In the genomic region with DNA sequence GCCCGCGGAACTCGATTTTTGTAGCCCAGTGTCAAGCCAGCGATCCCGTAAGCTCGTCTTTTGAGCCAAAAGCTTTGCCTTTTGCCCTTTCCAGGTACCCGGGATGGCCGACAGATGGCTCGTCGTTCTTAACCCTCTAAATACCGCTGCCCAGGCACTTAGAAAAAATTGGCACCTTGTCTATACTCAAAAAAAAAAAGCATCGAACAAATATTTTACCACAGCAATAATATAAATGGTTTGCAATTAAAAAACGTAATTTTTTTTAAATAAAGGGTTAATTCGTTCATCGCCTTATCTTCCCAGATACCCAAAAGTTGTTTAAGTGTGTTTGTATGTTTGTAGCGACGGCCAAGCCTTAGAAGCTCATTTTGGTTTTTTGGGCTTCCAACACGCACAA, we compare ENCODE assay signal across 4 fruit fly cellular contexts.
TF ChIP-seq lines count a peak whose summit lies in the region.

No protein-coding gene starts in this region.

- TF ChIP-seq CTCF in S2 (optimal IDR thresholded peaks at IDR 0.05; lab: Kevin White, UChicago), result peak; percentile 37 to 46
- peak; percentile 75 for TF ChIP-seq CTCF in whole organism, embryonic (GFP tag; optimal IDR thresholded peaks at IDR 0.05; lab: Kevin White, UChicago)

TF ChIP-seq in whole organism, embryonic, 481 proteins besides CTCF, POLR2A, EP300 and RAD21 (continues in another document):
- no peak for TF ChIP-seq tap (tag; optimal IDR thresholded peaks at IDR 0.05; lab: Kevin White, UChicago)
- TF ChIP-seq Atf-2 (GFP tag; optimal IDR thresholded peaks at IDR 0.05; lab: Kevin White, UChicago), result peak; percentile 18
- TF ChIP-seq CG12299 (tag; optimal IDR thresholded peaks at IDR 0.05; lab: Kevin White, UChicago), result no peak
- TF ChIP-seq CG11723 (GFP tag; optimal IDR thresholded peaks at IDR 0.05; lab: Kevin White, UChicago), result no peak
- peak; percentile 48; the same call in 1 of the 2 replicates for TF ChIP-seq CG4730 (GFP tag; IDR thresholded peaks at IDR 0.05; lab: Robert Waterston, UW)
- no peak for TF ChIP-seq CG9817 (tag; optimal IDR thresholded peaks at IDR 0.05; lab: Kevin White, UChicago)
- peak; percentile 55; the same call in 1 of the 3 replicates for TF ChIP-seq Optix (GFP tag; IDR thresholded peaks at IDR 0.05; lab: Robert Waterston, UW)
- no peak for TF ChIP-seq klu (GFP tag; IDR thresholded peaks at IDR 0.05; lab: Robert Waterston, UW)
- peak; percentile 26 for TF ChIP-seq tin (GFP tag; optimal IDR thresholded peaks at IDR 0.05; lab: Kevin White, UChicago)
- TF ChIP-seq az2 (GFP tag; optimal IDR thresholded peaks at IDR 0.05; lab: Kevin White, UChicago), result peak; percentile 14
- 0 out of 2 replicates have a peak, but pooled peaks have one; percentile 20 for TF ChIP-seq ap (GFP tag; IDR thresholded peaks at IDR 0.05; lab: Robert Waterston, UW)
- TF ChIP-seq CG4854 (GFP tag; optimal IDR thresholded peaks at IDR 0.05; lab: Kevin White, UChicago), result peak; percentile 1
- TF ChIP-seq Bteb2 (GFP tag; optimal IDR thresholded peaks at IDR 0.05; lab: Kevin White, UChicago), result peak; percentile 25
- peak; percentile 21 for TF ChIP-seq CG9727 (GFP tag; optimal IDR thresholded peaks at IDR 0.05; lab: Kevin White, UChicago)
- 0 out of 2 replicates have a peak, but pooled peaks have one; percentile 9 for TF ChIP-seq chm (GFP tag; IDR thresholded peaks at IDR 0.05; lab: Robert Waterston, UW)
- peak; percentile 35; the same call in 1 of the 2 replicates for TF ChIP-seq CG6689 (GFP tag; IDR thresholded peaks at IDR 0.05; lab: Robert Waterston, UW)
- TF ChIP-seq lbe (GFP tag; optimal IDR thresholded peaks at IDR 0.05; lab: Kevin White, UChicago), result no peak
- TF ChIP-seq Oaz (GFP tag; IDR thresholded peaks at IDR 0.05; lab: Robert Waterston, UW), result no peak
- TF ChIP-seq CG8388 (GFP tag; optimal IDR thresholded peaks at IDR 0.05; lab: Kevin White, UChicago), result peak; percentile 30
- TF ChIP-seq Fer3 (tag; optimal IDR thresholded peaks at IDR 0.05; lab: Kevin White, UChicago), result peak; percentile 29
- TF ChIP-seq CG5180 (GFP tag; optimal IDR thresholded peaks at IDR 0.05; lab: Kevin White, UChicago), result no peak
- 0 out of 2 replicates have a peak, but pooled peaks have one; percentile 14 for TF ChIP-seq CG11696 (GFP tag; IDR thresholded peaks at IDR 0.05; lab: Robert Waterston, UW)
- TF ChIP-seq Ets97D (GFP tag; optimal IDR thresholded peaks at IDR 0.05; lab: Kevin White, UChicago), result no peak
- TF ChIP-seq CG34224 (GFP tag; IDR thresholded peaks at IDR 0.05; lab: Robert Waterston, UW; ENCODE audit: partially characterized antibody), result no peak
- TF ChIP-seq kah (GFP tag; optimal IDR thresholded peaks at IDR 0.05; lab: Kevin White, UChicago), result no peak
- peak; percentile 56 for TF ChIP-seq esg (GFP tag; conservative IDR thresholded peaks at IDR 0.05; lab: Robert Waterston, UW)
- 0 out of 3 replicates have a peak, but pooled peaks have one; percentile 33 for TF ChIP-seq H15 (GFP tag; IDR thresholded peaks at IDR 0.05; lab: Robert Waterston, UW)

TF ChIP-seq in whole organism, prepupa, 60 proteins besides CTCF, POLR2A, EP300 and RAD21:
- TF ChIP-seq fkh (GFP tag; optimal IDR thresholded peaks at IDR 0.05; lab: Kevin White, UChicago) (no peak), Sox14 (GFP tag; optimal IDR thresholded peaks at IDR 0.05; lab: Kevin White, UChicago) (peak; percentile 15), Sox102F (GFP tag; optimal IDR thresholded peaks at IDR 0.05; lab: Kevin White, UChicago) (peak; percentile 39), Ets21C (GFP tag; optimal IDR thresholded peaks at IDR 0.05; lab: Kevin White, UChicago) (peak; percentile 50), Smox (GFP tag; optimal IDR thresholded peaks at IDR 0.05; lab: Kevin White, UChicago) (peak; percentile 36), cyc (GFP tag; optimal IDR thresholded peaks at IDR 0.05; lab: Kevin White, UChicago) (peak; percentile 57), CG8319 (GFP tag; optimal IDR thresholded peaks at IDR 0.05; lab: Kevin White, UChicago) (no peak), CG8632 (GFP tag; optimal IDR thresholded peaks at IDR 0.05; lab: Kevin White, UChicago) (no peak), CG6808 (GFP tag; optimal IDR thresholded peaks at IDR 0.05; lab: Kevin White, UChicago) (no peak), topi (GFP tag; optimal IDR thresholded peaks at IDR 0.05; lab: Kevin White, UChicago) (peak; percentile 56), Hr39 (GFP tag; optimal IDR thresholded peaks at IDR 0.05; lab: Kevin White, UChicago) (peak; percentile 68), CG3032 (tag; optimal IDR thresholded peaks at IDR 0.05; lab: Kevin White, UChicago) (no peak), CG31627 (GFP tag; optimal IDR thresholded peaks at IDR 0.05; lab: Kevin White, UChicago) (peak; percentile 59), CG16779 (tag; optimal IDR thresholded peaks at IDR 0.05; lab: Kevin White, UChicago) (no peak), CG6792 (GFP tag; optimal IDR thresholded peaks at IDR 0.05; lab: Kevin White, UChicago) (peak; percentile 6), vri (GFP tag; optimal IDR thresholded peaks at IDR 0.05; lab: Kevin White, UChicago) (peak; percentile 20), Sox15 (GFP tag; optimal IDR thresholded peaks at IDR 0.05; lab: Kevin White, UChicago) (peak; percentile 10), Met (GFP tag; optimal IDR thresholded peaks at IDR 0.05; lab: Kevin White, UChicago) (peak; percentile 51), CG6163 (GFP tag; IDR thresholded peaks at IDR 0.05; lab: Robert Waterston, UW) (no peak), lz (GFP tag; optimal IDR thresholded peaks at IDR 0.05; lab: Kevin White, UChicago) (peak; percentile 56), net (GFP tag; optimal IDR thresholded peaks at IDR 0.05; lab: Kevin White, UChicago) (no peak), svp (GFP tag; lab: Kevin White, UChicago) (peak; percentile 82), pdm3 (GFP tag; optimal IDR thresholded peaks at IDR 0.05; lab: Kevin White, UChicago) (peak; percentile 10)
TF ChIP-seq in whole organism, prepupa: peak in this region for 15.

TF ChIP-seq in whole organism, wandering third instar larva, 38 proteins besides CTCF, POLR2A, EP300 and RAD21:
- TF ChIP-seq sage (GFP tag; optimal IDR thresholded peaks at IDR 0.05; lab: Kevin White, UChicago) (no peak), ey (GFP tag; optimal IDR thresholded peaks at IDR 0.05; lab: Kevin White, UChicago) (peak; percentile 49), woc (GFP tag; optimal IDR thresholded peaks at IDR 0.05; lab: Kevin White, UChicago) (peak; percentile 19), br (GFP tag; optimal IDR thresholded peaks at IDR 0.05; lab: Kevin White, UChicago) (peak; percentile 39), CrebA (GFP tag; optimal IDR thresholded peaks at IDR 0.05; lab: Kevin White, UChicago; ENCODE audit: borderline replicate concordance) (no peak), pan (optimal IDR thresholded peaks at IDR 0.05; lab: Kevin White, UChicago) (no peak), Dfd (GFP tag; optimal IDR thresholded peaks at IDR 0.05; lab: Kevin White, UChicago) (no peak), fru (GFP tag; optimal IDR thresholded peaks at IDR 0.05; lab: Kevin White, UChicago) (peak; percentile 8), dl (GFP tag; optimal IDR thresholded peaks at IDR 0.05; lab: Kevin White, UChicago; ENCODE audit: insufficient read depth in 1 of 2, partially characterized antibody in 2 of 2) (no peak), h (GFP tag; optimal IDR thresholded peaks at IDR 0.05; lab: Kevin White, UChicago) (peak; percentile 55), CG32264 (GFP tag; optimal IDR thresholded peaks at IDR 0.05; lab: Kevin White, UChicago) (no peak), Dif (GFP tag; optimal IDR thresholded peaks at IDR 0.05; lab: Kevin White, UChicago; ENCODE audit: partially characterized antibody) (no peak), GATAd (GFP tag; optimal IDR thresholded peaks at IDR 0.05; lab: Kevin White, UChicago) (no peak), dsf (GFP tag; optimal IDR thresholded peaks at IDR 0.05; lab: Kevin White, UChicago; ENCODE audit: borderline replicate concordance) (no peak), Vsx2 (GFP tag; optimal IDR thresholded peaks at IDR 0.05; lab: Kevin White, UChicago; ENCODE audit: partially characterized antibody) (no peak), sv (GFP tag; optimal IDR thresholded peaks at IDR 0.05; lab: Kevin White, UChicago) (peak; percentile 34), lola (GFP tag; optimal IDR thresholded peaks at IDR 0.05; lab: Kevin White, UChicago) (no peak), HLH106 (tag; optimal IDR thresholded peaks at IDR 0.05; lab: Kevin White, UChicago) (peak; percentile 13), CG9705 (GFP tag; optimal IDR thresholded peaks at IDR 0.05; lab: Kevin White, UChicago) (no peak), psq (GFP tag; optimal IDR thresholded peaks at IDR 0.05; lab: Kevin White, UChicago) (peak; percentile 15), Hnf4 (GFP tag; optimal IDR thresholded peaks at IDR 0.05; lab: Kevin White, UChicago) (peak; percentile 16), Jra (GFP tag; optimal IDR thresholded peaks at IDR 0.05; lab: Kevin White, UChicago) (no peak), Sp1 (GFP tag; optimal IDR thresholded peaks at IDR 0.05; lab: Kevin White, UChicago) (no peak), Hr78 (GFP tag; optimal IDR thresholded peaks at IDR 0.05; lab: Kevin White, UChicago) (no peak), brk (GFP tag; optimal IDR thresholded peaks at IDR 0.05; lab: Kevin White, UChicago) (no peak), dmrt93B (GFP tag; optimal IDR thresholded peaks at IDR 0.05; lab: Kevin White, UChicago) (no peak), jim (GFP tag; optimal IDR thresholded peaks at IDR 0.05; lab: Kevin White, UChicago) (no peak), Abd-B (GFP tag; optimal IDR thresholded peaks at IDR 0.05; lab: Kevin White, UChicago) (no peak), N (GFP tag; optimal IDR thresholded peaks at IDR 0.05; lab: Kevin White, UChicago) (no peak), Myc (optimal IDR thresholded peaks at IDR 0.05; lab: Kevin White, UChicago) (no peak), usp (GFP tag; optimal IDR thresholded peaks at IDR 0.05; lab: Kevin White, UChicago) (no peak), rgr (GFP tag; optimal IDR thresholded peaks at IDR 0.05; lab: Kevin White, UChicago) (peak; percentile 34), foxo (GFP tag; optimal IDR thresholded peaks at IDR 0.05; lab: Kevin White, UChicago) (peak in 1 of 2 experiments; percentile 45), OdsH (GFP tag; optimal IDR thresholded peaks at IDR 0.05; lab: Kevin White, UChicago) (peak; percentile 29), tai (GFP tag; optimal IDR thresholded peaks at IDR 0.05; lab: Kevin White, UChicago) (no peak), Hr83 (GFP tag; optimal IDR thresholded peaks at IDR 0.05; lab: Kevin White, UChicago; ENCODE audit: poor library complexity, severe bottlenecking) (no peak), Rel (GFP tag; optimal IDR thresholded peaks at IDR 0.05; lab: Kevin White, UChicago) (no peak), Rel (tag; optimal IDR thresholded peaks at IDR 0.05; lab: Kevin White, UChicago) (no peak), Mio (GFP tag; optimal IDR thresholded peaks at IDR 0.05; lab: Kevin White, UChicago) (no peak)
